Worm (Caenorhabditis elegans): ENCODE measurements around the gene anoh-2.

DNA sequence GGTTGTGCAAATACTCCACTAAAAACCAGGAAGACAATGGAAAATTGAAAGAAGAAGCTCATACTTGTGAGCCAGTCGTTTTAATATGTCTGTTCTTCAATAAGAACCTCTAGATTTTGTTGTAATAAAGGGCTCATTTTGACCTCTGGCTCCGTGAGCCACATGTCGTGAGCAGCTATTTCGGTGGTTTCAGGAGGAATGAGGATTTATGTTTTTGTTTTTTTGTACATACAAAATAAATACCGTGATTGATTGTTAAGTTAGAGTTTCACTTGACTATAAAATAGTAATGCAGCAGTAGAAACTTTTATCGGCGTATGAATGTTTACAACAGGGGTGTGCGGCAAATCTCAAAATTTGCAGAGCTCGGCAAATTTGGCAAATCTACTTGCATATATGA is 46.0 kb downstream of the anoh-2 start, which contains the start of gene Y57G11C.40:
- TF ChIP-seq ceh-24 (tag; optimal IDR thresholded peaks at IDR 0.05): no peak
- no peak for TF ChIP-seq elt-4 (tag; optimal IDR thresholded peaks at IDR 0.05)
- no peak for TF ChIP-seq rnt-1 (tag; optimal IDR thresholded peaks at IDR 0.05)
- TF ChIP-seq pqm-1 (tag; optimal IDR thresholded peaks at IDR 0.05): no peak
- no peak for TF ChIP-seq fkh-6 (tag; optimal IDR thresholded peaks at IDR 0.05)
- no peak for TF ChIP-seq ceh-18 (tag; optimal IDR thresholded peaks at IDR 0.05)
- no peak for TF ChIP-seq Y22D7AL.16 (tag; optimal IDR thresholded peaks at IDR 0.05)
- TF ChIP-seq ceh-19 (GFP tag; optimal IDR thresholded peaks at IDR 0.05): no peak
- TF ChIP-seq elt-2 (tag; optimal IDR thresholded peaks at IDR 0.05): no peak
- TF ChIP-seq F13H6.1 (tag; optimal IDR thresholded peaks at IDR 0.05): no peak
